Fruit fly (Drosophila melanogaster): ENCODE measurements around the gene Ifrd1.

DNA sequence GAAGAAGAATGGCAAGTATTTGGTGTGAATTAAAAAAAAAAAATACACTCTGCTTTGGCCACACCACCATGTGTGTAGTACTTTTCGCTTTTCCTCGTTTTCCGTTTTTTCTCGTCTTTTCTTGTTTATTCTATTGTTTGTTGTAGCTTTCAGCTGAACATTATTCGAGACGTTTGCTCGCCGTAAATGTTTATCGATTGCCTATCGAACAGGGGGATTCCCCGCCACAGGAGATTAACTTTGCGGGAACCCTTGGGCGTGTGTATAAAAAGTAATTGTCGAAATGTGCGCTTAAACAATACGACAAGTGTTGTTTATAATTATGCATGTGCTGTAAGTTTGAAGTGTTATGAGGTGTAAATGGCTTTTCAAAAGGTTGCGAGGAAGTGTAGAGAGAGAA lies 23.4 kb upstream of the Ifrd1 start:
- no peak for TF ChIP-seq usp (GFP tag; optimal IDR thresholded peaks at IDR 0.05)
- no peak for TF ChIP-seq Dll (optimal IDR thresholded peaks at IDR 0.05)
- TF ChIP-seq CG8478 (optimal IDR thresholded peaks at IDR 0.05) = no peak
- no peak for TF ChIP-seq psq (optimal IDR thresholded peaks at IDR 0.05)
- TF ChIP-seq pan (optimal IDR thresholded peaks at IDR 0.05) = no peak
